Worm (Caenorhabditis elegans): ENCODE results near the gene Y48C3A.20.

Gene Y48C3A.20

DNA sequence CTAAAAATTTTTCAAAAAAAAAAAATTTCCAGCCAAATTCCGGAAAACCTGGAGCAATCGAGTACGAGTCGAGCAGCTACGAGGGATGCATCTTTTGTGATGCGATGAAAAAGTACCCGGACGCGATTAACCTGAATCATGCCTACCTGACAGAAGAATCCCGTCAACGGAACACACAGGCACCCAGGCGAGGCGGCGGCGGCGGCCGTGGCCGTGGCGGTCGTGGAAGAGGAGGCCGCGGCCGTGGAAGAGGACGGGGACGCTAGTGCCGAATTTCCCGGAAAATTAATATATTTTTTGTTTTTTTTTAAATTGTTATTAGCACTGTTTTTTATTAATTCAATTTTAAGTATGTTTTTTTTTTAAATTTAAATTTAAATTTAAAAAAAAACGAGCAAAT is 32.1 kb downstream of the Y48C3A.20 start:
- TF ChIP-seq ceh-16 (tag; optimal IDR thresholded peaks at IDR 0.05) (no peak), fos-1 (tag; optimal IDR thresholded peaks at IDR 0.05) (no peak), nhr-23 (tag; optimal IDR thresholded peaks at IDR 0.05) (no peak), lin-39 (tag; optimal IDR thresholded peaks at IDR 0.05) (no peak), C34F6.9 (tag; optimal IDR thresholded peaks at IDR 0.05) (no peak)

DNA sequence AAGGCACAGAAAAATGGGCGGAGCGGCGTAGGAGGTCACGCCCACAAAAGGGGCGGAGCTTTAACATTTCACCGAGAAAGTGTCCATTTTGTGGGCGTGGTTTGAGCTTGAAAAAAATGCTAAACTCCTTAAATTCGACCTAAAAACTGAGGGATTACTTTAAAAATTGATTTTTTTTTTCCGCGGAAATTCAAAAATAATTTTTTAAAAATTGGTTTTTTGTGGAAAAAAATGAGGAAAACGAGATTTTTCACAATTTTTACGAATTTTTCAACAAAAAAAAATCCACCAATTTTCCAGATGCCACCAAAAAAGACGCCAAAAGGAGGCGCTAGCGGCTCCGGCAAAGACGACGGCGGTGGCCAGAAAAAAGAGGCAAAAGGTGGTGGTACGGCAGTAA is 33.3 kb downstream of the Y48C3A.20 start, which contains the start of gene pinn-4:
TSS of gene pinn-4 (plus strand) at position 301 of the 400 bp plus-strand sequence.
- TF ChIP-seq nhr-237 (tag; optimal IDR thresholded peaks at IDR 0.05) (no peak), ztf-1 (GFP tag; conservative IDR thresholded peaks at IDR 0.05) (no peak), ztf-4 (tag; optimal IDR thresholded peaks at IDR 0.05) (no peak), lsy-2 (tag; optimal IDR thresholded peaks at IDR 0.05) (no peak), snpc-4 (tag; optimal IDR thresholded peaks at IDR 0.05) (no peak), ceh-82 (tag; optimal IDR thresholded peaks at IDR 0.05) (no peak), sma-9 (GFP tag; optimal IDR thresholded peaks at IDR 0.05) (no peak), sma-9 (tag; optimal IDR thresholded peaks at IDR 0.05) (no peak), ama-1 (optimal IDR thresholded peaks at IDR 0.05) (no peak)

DNA sequence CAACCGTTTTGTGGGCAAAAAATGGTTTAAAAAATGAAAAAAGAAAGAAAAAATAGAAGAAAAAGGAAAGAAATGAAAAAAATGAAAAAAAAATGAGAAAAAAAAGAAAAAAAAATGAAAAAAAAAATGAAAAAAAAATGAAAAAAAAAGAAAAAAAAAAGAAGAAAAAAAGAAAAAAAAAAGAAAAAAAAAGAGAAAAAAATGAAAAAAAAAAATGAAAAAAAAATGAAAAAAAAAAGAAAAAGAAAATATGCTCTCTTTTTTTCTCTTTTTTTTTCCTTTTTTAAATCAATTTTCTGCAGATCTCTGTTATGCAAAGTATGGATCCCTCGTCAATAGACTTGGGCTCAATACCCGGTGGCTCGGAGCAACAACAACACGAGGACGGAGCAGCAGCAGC is 36.4 kb downstream of the Y48C3A.20 start, which contains the start of gene efl-2:
TSS of gene efl-2 (plus strand) at position 301 of the 400 bp plus-strand sequence.
- TF ChIP-seq zag-1 (tag; optimal IDR thresholded peaks at IDR 0.05) (no peak), fos-1 (tag; optimal IDR thresholded peaks at IDR 0.05) (no peak), nhr-237 (tag; optimal IDR thresholded peaks at IDR 0.05) (no peak), F13H6.1 (tag; optimal IDR thresholded peaks at IDR 0.05) (no peak), nhr-23 (tag; optimal IDR thresholded peaks at IDR 0.05) (no peak), lin-13 (GFP tag; optimal IDR thresholded peaks at IDR 0.05) (no peak), mdl-1 (tag; optimal IDR thresholded peaks at IDR 0.05) (no peak), dmd-4 (tag; optimal IDR thresholded peaks at IDR 0.05) (no peak), alr-1 (tag; optimal IDR thresholded peaks at IDR 0.05) (no peak), nhr-21 (tag; optimal IDR thresholded peaks at IDR 0.05) (no peak), ztf-4 (tag; optimal IDR thresholded peaks at IDR 0.05) (no peak), unc-55 (GFP tag; optimal IDR thresholded peaks at IDR 0.05) (no peak), mbf-1 (tag; optimal IDR thresholded peaks at IDR 0.05) (no peak), nhr-77 (tag; optimal IDR thresholded peaks at IDR 0.05) (no peak), unc-62 (GFP tag; optimal IDR thresholded peaks at IDR 0.05) (no peak), blmp-1 (tag; optimal IDR thresholded peaks at IDR 0.05; ENCODE audit: insufficient read depth) (no peak)

DNA sequence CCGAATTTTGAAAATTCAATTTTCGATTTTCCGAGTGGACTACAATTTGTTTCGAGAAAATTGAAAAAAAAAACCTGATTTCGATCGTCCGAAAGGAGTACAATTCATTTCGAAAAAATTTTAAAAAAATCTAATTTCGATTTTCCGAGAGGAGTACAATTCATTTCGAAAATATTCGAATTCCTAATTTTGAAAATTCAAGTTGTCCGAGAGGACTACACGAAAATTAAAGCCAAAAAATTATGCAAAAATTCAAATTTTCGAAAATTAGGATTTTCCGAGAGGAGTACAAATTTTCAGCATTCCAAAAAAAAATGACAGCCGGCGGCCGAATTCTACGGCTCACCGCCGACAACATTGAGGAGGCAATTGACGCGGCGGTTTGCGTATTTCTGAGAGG is 42.9 kb downstream of the Y48C3A.20 start, which contains the start of gene Y48C3A.18:
TSS of gene Y48C3A.18 (plus strand) at position 301 of the 400 bp plus-strand sequence.
- TF ChIP-seq peb-1 (tag; optimal IDR thresholded peaks at IDR 0.05) (no peak), nhr-11 (tag; optimal IDR thresholded peaks at IDR 0.05) (no peak), ztf-4 (tag; optimal IDR thresholded peaks at IDR 0.05) (no peak), nhr-77 (tag; optimal IDR thresholded peaks at IDR 0.05) (no peak), ztf-1 (GFP tag; conservative IDR thresholded peaks at IDR 0.05) (no peak), nhr-237 (tag; optimal IDR thresholded peaks at IDR 0.05) (no peak), sma-3 (GFP tag; optimal IDR thresholded peaks at IDR 0.05) (no peak), unc-39 (tag; optimal IDR thresholded peaks at IDR 0.05) (no peak)

DNA sequence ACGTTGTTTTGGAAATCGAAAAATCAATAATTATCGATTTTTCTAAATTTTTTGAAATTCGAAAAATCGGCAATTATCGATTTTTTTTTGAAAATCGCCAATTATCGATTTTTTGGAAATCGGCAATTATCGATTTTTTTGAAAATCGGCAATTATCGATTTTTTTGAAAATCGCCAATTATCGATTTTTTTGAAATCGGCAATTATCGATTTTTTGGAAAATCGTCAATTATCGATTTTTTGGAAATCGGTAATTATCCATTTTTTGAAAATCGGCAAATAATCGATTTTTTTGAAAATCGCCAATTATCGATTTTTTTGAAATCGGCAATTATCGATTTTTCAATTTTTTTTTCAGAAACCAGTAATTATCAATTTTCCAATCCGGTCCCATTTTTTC is 44.7 kb downstream of the Y48C3A.20 start:
- TF ChIP-seq Y55F3AM.14 (GFP tag; optimal IDR thresholded peaks at IDR 0.05) (no peak), ceh-82 (tag; optimal IDR thresholded peaks at IDR 0.05) (no peak), sem-4 (tag; optimal IDR thresholded peaks at IDR 0.05) (no peak), blmp-1 (tag; optimal IDR thresholded peaks at IDR 0.05; ENCODE audit: insufficient read depth) (no peak)

DNA sequence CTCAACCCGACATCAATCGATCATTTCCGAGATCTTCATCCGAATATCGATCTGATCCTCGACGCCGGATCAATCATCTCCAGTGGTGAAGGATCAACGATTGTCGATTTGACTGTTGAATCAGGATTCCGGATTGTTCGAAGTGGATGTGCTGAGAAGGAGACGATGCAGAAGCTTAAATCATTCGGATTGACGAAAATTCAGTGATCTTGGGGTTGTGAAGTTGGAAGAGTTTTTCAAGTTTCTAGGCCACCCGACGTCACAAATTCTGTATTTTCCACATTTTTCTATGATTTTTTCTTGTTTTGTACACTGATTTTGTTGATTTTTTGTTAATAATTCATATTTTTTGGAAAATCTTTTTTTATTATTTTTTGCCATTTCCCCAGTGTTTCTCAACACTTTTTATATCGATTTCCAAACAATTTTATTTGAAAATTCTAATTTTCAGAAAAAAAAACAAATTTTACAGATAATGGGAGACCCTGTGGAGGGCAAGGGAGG is 45.2 kb downstream of the Y48C3A.20 start, which contains the start of gene Y48E1C.1:
TSS of gene Y48E1C.1 (plus strand) at position 454 of the 504 bp plus-strand sequence.
- TF ChIP-seq ztf-1 (GFP tag; conservative IDR thresholded peaks at IDR 0.05) (no peak), C34F6.9 (tag; optimal IDR thresholded peaks at IDR 0.05) (no peak), nhr-12 (tag; optimal IDR thresholded peaks at IDR 0.05) (no peak), nhr-11 (tag; optimal IDR thresholded peaks at IDR 0.05) (no peak)
